Fruit fly (Drosophila melanogaster): Measurements from ENCODE around the gene Gale.

DNA sequence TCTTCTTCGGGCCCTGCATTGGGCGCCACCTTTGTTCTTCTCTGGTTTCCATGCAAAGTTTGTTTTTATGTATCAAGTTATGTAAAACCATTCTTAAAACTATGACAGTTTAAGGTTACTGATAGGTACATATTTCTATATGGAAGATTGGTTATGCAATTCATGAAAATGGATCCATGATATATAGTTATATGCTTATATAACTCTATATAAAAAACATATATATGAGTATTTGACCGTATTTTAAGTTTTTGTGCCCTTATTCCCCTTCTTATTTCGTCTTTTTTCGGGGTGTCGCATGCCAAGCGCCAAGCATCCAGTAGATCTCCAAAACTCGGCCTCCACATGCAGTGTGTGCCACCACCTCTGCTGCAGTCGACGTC lies 32.3 kb upstream of the Gale start:
- TF ChIP-seq Dll (optimal IDR thresholded peaks at IDR 0.05), result no peak
- TF ChIP-seq CG8478 (optimal IDR thresholded peaks at IDR 0.05), result no peak
- no peak for TF ChIP-seq psq (optimal IDR thresholded peaks at IDR 0.05)
- no peak for TF ChIP-seq pan (optimal IDR thresholded peaks at IDR 0.05)
- TF ChIP-seq usp (GFP tag; optimal IDR thresholded peaks at IDR 0.05), result no peak

All from whole organism.